Worm (Caenorhabditis elegans) whole organism, L2 larva: ENCODE results near the gene srb-13.

Experiments used
- C34F6.9 ChIP-seq: fragments of 150-350 bp; optimal IDR thresholded peaks from 2 replicates; lab custom pipeline; 2014; ENCODE audit warnings: missing biosample characterization, missing genetic modification characterization
- F13H6.1 ChIP-seq: sonication (generic microtip); optimal IDR thresholded peaks from 2 replicates; lab custom pipeline; 2016; ENCODE audit warnings: missing genetic modification characterization, missing compliant biosample characterization
- aly-2 ChIP-seq: fragments of 150-350 bp; optimal IDR thresholded peaks from 2 replicates; lab custom pipeline; 2014; ENCODE audit warnings: missing biosample characterization, missing genetic modification characterization
- ama-1 ChIP-seq: fragments of 150-350 bp; optimal IDR thresholded peaks from 2 replicates; lab custom pipeline; 2018; ENCODE audit warnings: inconsistent platforms
- blmp-1 ChIP-seq: sonication (generic microtip); optimal IDR thresholded peaks from 2 replicates; lab custom pipeline; 2017; ENCODE audit warnings: missing genetic modification characterization, mild to moderate bottlenecking, missing compliant biosample characterization, antibody characterized with exemption, moderate library complexity; ENCODE audit not compliant: insufficient read depth
- ceh-16 ChIP-seq: fragments of 150-350 bp; optimal IDR thresholded peaks from 2 replicates; lab custom pipeline; 2014; ENCODE audit warnings: missing biosample characterization, missing genetic modification characterization
- dmd-4 ChIP-seq: sonication (generic microtip); optimal IDR thresholded peaks from 2 replicates; lab custom pipeline; 2017; ENCODE audit warnings: missing biosample characterization, missing genetic modification characterization
- elt-1 ChIP-seq: fragments of 150-350 bp; optimal IDR thresholded peaks from 2 replicates; lab custom pipeline; 2014; ENCODE audit warnings: missing biosample characterization, missing genetic modification characterization
- elt-3 ChIP-seq: sonication (generic microtip); optimal IDR thresholded peaks from 2 replicates; lab custom pipeline; 2017; ENCODE audit warnings: missing biosample characterization, missing genetic modification characterization
- fos-1 ChIP-seq: fragments of 150-350 bp; optimal IDR thresholded peaks from 2 replicates; lab custom pipeline; 2014; ENCODE audit warnings: missing biosample characterization, missing genetic modification characterization
- gmeb-1 ChIP-seq: fragments of 150-350 bp; optimal IDR thresholded peaks from 2 replicates; lab custom pipeline; 2014; ENCODE audit warnings: missing biosample characterization, missing genetic modification characterization
- lin-13 ChIP-seq: fragments of 150-350 bp; optimal IDR thresholded peaks from 2 replicates; lab custom pipeline; 2014; ENCODE audit warnings: missing biosample characterization, missing genetic modification reagents, missing genetic modification characterization
- lsy-2 ChIP-seq, 2 experiments: fragments of 150-350 bp in 1 of 2; sonication (generic microtip) in 1 of 2; optimal IDR thresholded peaks; 2 replicates each; lab custom pipeline; 2014 to 2017; ENCODE audit warnings: missing biosample characterization in 2 of 2, missing genetic modification characterization in 2 of 2
- mbf-1 ChIP-seq: sonication (generic microtip); optimal IDR thresholded peaks from 2 replicates; lab custom pipeline; 2017; ENCODE audit warnings: missing biosample characterization, missing genetic modification characterization
- mdl-1 ChIP-seq, 2 experiments: fragments of 150-350 bp in 1 of 2; sonication (generic microtip) in 1 of 2; optimal IDR thresholded peaks; 2 replicates each; lab custom pipeline; 2017; ENCODE audit warnings: missing biosample characterization in 2 of 2, missing genetic modification characterization in 2 of 2
- nhr-12 ChIP-seq: fragments of 150-350 bp; optimal IDR thresholded peaks from 2 replicates; lab custom pipeline; 2014; ENCODE audit warnings: missing biosample characterization, missing genetic modification characterization
- nhr-129 ChIP-seq: fragments of 150-350 bp; optimal IDR thresholded peaks from 2 replicates; lab custom pipeline; 2014; ENCODE audit warnings: missing biosample characterization, missing genetic modification characterization
- nhr-21 ChIP-seq: fragments of 150-350 bp; optimal IDR thresholded peaks from 2 replicates; lab custom pipeline; 2014; ENCODE audit warnings: missing biosample characterization, missing genetic modification characterization
- nhr-237 ChIP-seq: fragments of 150-350 bp; optimal IDR thresholded peaks from 2 replicates; lab custom pipeline; 2014; ENCODE audit warnings: missing biosample characterization, missing genetic modification characterization
- nhr-6 ChIP-seq: fragments of 150-350 bp; optimal IDR thresholded peaks from 2 replicates; lab custom pipeline; 2014; ENCODE audit warnings: missing biosample characterization, missing genetic modification characterization
- nhr-77 ChIP-seq: fragments of 150-350 bp; optimal IDR thresholded peaks from 2 replicates; lab custom pipeline; 2014; ENCODE audit warnings: missing biosample characterization, missing genetic modification characterization
- peb-1 ChIP-seq: fragments of 150-350 bp; optimal IDR thresholded peaks from 2 replicates; lab custom pipeline; 2014; ENCODE audit warnings: missing biosample characterization, missing genetic modification characterization
- skn-1 ChIP-seq: sonication (generic microtip); optimal IDR thresholded peaks from 2 replicates; lab custom pipeline; 2017; ENCODE audit warnings: missing biosample characterization, missing genetic modification characterization
- sma-3 ChIP-seq: sonication (generic microtip); optimal IDR thresholded peaks from 2 replicates; lab custom pipeline; 2016; ENCODE audit warnings: missing genetic modification reagents, missing genetic modification characterization, missing compliant biosample characterization
- sma-9 ChIP-seq, 2 experiments: fragments of 150-350 bp in 1 of 2; sonication (generic microtip) in 1 of 2; optimal IDR thresholded peaks; 2 replicates each; lab custom pipeline; 2014 to 2016; ENCODE audit warnings: missing genetic modification characterization in 2 of 2, mild to moderate bottlenecking in 1 of 2, missing biosample characterization in 1 of 2, missing compliant biosample characterization in 1 of 2, missing genetic modification reagents in 1 of 2, moderate library complexity in 1 of 2
- snpc-4 ChIP-seq: fragments of 150-350 bp; optimal IDR thresholded peaks from 2 replicates; lab custom pipeline; 2014; ENCODE audit warnings: missing biosample characterization, missing genetic modification characterization
- unc-55 ChIP-seq: fragments of 150-350 bp; sonication (generic microtip); optimal IDR thresholded peaks from 3 replicates; lab custom pipeline; 2014; ENCODE audit warnings: missing biosample characterization, missing genetic modification reagents, missing genetic modification characterization
- unc-62 ChIP-seq: fragments of 150-350 bp; optimal IDR thresholded peaks from 2 replicates; lab custom pipeline; 2014; ENCODE audit warnings: missing biosample characterization, missing genetic modification reagents, missing genetic modification characterization
- zag-1 ChIP-seq: fragments of 150-350 bp; optimal IDR thresholded peaks from 2 replicates; lab custom pipeline; 2014; ENCODE audit warnings: missing biosample characterization, missing genetic modification characterization
- ztf-1 ChIP-seq: fragments of 200-800 bp; sonication (Bioruptor generic); conservative IDR thresholded peaks from 2 replicates; pipeline ENCODE4 v1.3.6; 2022; ENCODE audit warnings: missing genetic modification characterization, missing compliant biosample characterization
- ztf-11 ChIP-seq: sonication (generic microtip); optimal IDR thresholded peaks from 2 replicates; lab custom pipeline; 2017; ENCODE audit warnings: missing biosample characterization, missing genetic modification characterization
- ztf-4 ChIP-seq: fragments of 150-350 bp; optimal IDR thresholded peaks from 2 replicates; lab custom pipeline; 2014; ENCODE audit warnings: missing biosample characterization, missing genetic modification characterization

srb-13 gene

DNA sequence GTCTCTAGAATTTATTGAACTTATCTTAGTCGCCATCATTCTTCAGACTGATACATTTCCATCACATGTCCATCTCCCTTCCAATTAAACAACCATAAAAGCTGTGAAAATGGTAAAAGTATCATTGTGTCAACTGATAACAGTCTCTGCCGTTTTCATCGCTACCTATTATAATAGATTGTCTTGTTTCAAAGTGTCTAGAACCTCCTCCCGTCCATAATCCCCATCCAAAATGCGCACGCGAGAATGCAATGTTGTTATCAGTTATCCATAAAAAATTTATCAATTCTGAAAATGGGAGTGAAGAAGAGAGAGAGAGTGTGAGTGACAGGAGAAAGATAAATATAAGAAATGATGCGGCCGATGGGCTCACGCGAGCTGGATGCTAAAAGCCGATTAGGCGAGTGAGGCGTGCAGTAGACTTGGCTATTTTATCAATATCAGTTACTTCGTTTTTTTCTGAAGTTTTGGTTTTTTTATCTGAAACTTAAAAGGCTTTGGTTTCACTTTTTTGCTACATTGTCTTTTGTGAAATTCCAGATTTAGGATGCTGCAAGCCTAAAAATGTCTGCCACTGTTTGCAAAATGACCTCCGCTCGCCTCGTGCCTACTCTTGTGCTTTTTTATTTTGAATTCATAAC lies 44.6 kb upstream of the srb-13 start:
- TF ChIP-seq snpc-4, result peak; percentile 19
- TF ChIP-seq sma-9 (GFP tag; optimal IDR thresholded peaks at IDR 0.05; lab: Kevin White, UChicago), result peak; percentile 32
- TF ChIP-seq sma-9 (tag; optimal IDR thresholded peaks at IDR 0.05; lab: Kevin White, UChicago), result no peak
- TF ChIP-seq unc-55, result no peak
- TF ChIP-seq mdl-1 (tag; optimal IDR thresholded peaks at IDR 0.05; lab: Kevin White, UChicago), result peak in 1 of 2 experiments; percentile 38
- TF ChIP-seq sma-3 (GFP tag; lab: Kevin White, UChicago), result peak; percentile 47
- peak; percentile 81 for TF ChIP-seq fos-1 (tag; lab: Kevin White, UChicago)
- TF ChIP-seq F13H6.1 (tag; lab: Kevin White, UChicago), result peak; percentile 59
- no peak for TF ChIP-seq dmd-4
- peak; percentile 58 for TF ChIP-seq gmeb-1
- peak; percentile 17 for TF ChIP-seq skn-1 (tag; lab: Kevin White, UChicago)
- TF ChIP-seq nhr-129, result peak; percentile 15
- TF ChIP-seq nhr-21 (tag; lab: Kevin White, UChicago), result no peak
- TF ChIP-seq nhr-237 (tag; lab: Kevin White, UChicago), result no peak
- no peak for TF ChIP-seq ztf-1 (GFP tag; lab: Robert Waterston, UW)
- TF ChIP-seq ceh-16 (tag; lab: Kevin White, UChicago), result no peak
- TF ChIP-seq nhr-12 (tag; lab: Kevin White, UChicago), result no peak
- TF ChIP-seq lsy-2 (tag; optimal IDR thresholded peaks at IDR 0.05; lab: Kevin White, UChicago), result peak in 1 of 2 experiments; percentile 6
- no peak for TF ChIP-seq unc-62 (GFP tag; lab: Kevin White, UChicago)

DNA sequence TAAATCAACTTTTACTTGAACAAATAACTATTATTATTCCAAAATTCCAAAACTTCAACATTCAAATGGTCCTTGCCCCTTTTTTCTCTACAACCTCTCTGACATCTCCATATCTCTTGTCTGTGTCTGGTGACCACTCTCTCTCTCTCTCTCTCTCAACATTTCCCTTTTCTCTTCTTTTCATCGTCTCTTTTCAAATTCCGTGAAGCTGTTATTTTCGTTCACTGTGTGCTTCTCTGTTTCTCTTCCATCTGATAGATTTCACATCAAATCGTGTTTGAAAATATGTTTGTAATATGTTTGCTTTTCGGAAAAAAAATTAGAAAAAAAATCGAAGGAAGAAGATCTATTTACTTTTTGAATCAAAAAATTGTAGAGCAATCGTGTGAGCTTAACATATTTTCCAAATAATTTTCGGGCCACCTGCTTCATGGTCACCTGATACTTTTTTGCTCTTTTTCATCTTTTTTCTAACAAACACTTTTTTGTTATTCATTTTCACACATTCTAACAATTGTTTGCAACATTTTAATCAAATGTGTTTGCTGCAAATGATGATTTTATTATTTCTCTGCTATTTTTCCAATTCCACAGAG lies 43.7 kb upstream of the srb-13 start:
- TF ChIP-seq mbf-1 (tag; lab: Kevin White, UChicago) (no peak), nhr-129 (peak; percentile 55), snpc-4 (peak; percentile 6), dmd-4 (peak; percentile 48), lsy-2 (tag; optimal IDR thresholded peaks at IDR 0.05; lab: Kevin White, UChicago) (peak in 1 of 2 experiments; percentile 72), peb-1 (no peak), fos-1 (tag; lab: Kevin White, UChicago) (peak; percentile 3), nhr-6 (peak; percentile 51), blmp-1 (peak; percentile 29), gmeb-1 (no peak), unc-62 (GFP tag; lab: Kevin White, UChicago) (no peak), C34F6.9 (peak; percentile 72), ztf-4 (tag; lab: Kevin White, UChicago) (no peak), ztf-11 (tag; lab: Kevin White, UChicago) (no peak), F13H6.1 (tag; lab: Kevin White, UChicago) (peak; percentile 60), sma-9 (GFP tag; optimal IDR thresholded peaks at IDR 0.05; lab: Kevin White, UChicago) (peak; percentile 33), sma-9 (tag; optimal IDR thresholded peaks at IDR 0.05; lab: Kevin White, UChicago) (no peak), unc-55 (peak; percentile 49), ama-1 (lab: Kevin White, UChicago) (peak; percentile 58), elt-1 (tag; lab: Kevin White, UChicago) (no peak), elt-3 (tag; lab: Kevin White, UChicago) (no peak)

DNA sequence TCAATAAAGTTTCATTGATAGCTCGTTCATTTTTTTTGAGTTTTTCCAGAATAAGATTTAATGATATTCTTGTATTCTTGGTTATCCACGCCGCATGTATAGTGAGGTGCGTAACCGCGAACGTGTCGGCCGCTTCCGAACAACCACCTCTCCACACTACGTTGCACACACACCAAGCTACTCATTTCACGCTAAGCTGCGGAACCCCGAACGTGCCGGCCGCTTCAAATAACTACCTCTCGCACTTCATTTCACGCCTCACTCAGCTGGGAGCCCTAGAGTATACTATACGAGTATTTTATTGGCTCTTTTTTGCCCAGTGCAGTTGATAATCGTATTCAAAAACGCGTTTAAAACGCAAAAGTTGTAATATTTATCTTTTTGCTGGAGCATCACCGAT lies 42.8 kb upstream of the srb-13 start:
- peak; percentile 90 for TF ChIP-seq snpc-4

DNA sequence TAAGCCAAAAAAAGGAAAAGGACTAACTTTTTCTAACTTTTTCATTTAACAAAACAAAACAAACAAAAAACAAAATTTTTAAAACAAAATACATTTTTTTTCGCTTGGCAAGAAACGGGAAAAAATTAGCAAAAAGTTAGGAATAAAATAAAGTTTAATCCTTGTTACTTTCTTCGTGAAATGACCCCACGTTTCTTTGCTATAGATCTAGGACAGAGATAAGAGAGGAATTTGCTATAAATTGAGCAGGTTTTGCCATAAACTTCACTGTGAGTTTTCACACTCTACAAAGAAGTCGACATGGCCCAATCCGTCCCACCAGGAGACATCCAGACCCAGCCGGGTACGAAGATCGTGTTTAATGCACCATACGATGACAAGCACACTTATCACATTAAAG lies 42.1 kb upstream of the srb-13 start, which contains the start of gene msp-50:
Gene msp-50, plus strand, starts transcription at position 301 of the 400 bp plus-strand sequence.
- TF ChIP-seq zag-1 (no peak), ceh-16 (tag; lab: Kevin White, UChicago) (no peak), dmd-4 (no peak)
- TF ChIP-seq, all 48 proteins: peak for 0

DNA sequence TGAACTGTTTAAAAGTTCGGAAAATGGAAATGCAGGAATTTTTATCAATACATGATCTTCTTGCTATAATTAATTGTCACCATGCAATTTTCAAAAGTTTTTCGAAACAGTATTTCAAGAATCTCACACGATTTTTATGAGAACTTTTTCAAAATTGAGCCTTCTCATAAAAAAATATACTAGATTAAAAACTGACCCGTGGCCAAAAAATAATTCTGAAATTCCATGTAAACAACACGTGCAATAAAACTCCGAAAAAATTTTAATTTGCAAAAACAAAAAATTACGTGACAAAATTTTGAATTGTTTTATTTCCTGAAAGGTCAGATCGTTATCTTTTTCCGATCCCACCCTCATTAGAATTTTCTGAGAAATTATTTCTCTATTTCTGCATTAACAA lies 38.1 kb upstream of the srb-13 start, which contains the start of gene C34F11.5:
Gene C34F11.5, plus strand, starts transcription at position 301 of the 400 bp plus-strand sequence.
- no peak for TF ChIP-seq peb-1
- TF ChIP-seq lin-13 (GFP tag; lab: Kevin White, UChicago), result no peak
- TF ChIP-seq nhr-77, result no peak
- no peak for TF ChIP-seq aly-2
